Worm (Caenorhabditis elegans) whole organism, midembryonic: ENCODE data around the gene col-165.

Source experiments
- cog-1 ChIP-seq: sonication (generic microtip); optimal IDR thresholded peaks from 2 replicates; lab custom pipeline; 2016; ENCODE audit warnings: missing genetic modification characterization, missing compliant biosample characterization
- klf-2 ChIP-seq: fragments of 200-800 bp; sonication (Bioruptor generic); conservative IDR thresholded peaks from 2 replicates; pipeline ENCODE4 v1.3.6; 2022; ENCODE audit warnings: missing genetic modification reagents, missing genetic modification characterization, missing compliant biosample characterization
- ref-1 ChIP-seq: fragments of 200-800 bp; sonication (Bioruptor generic); conservative IDR thresholded peaks from 2 replicates; pipeline ENCODE4 v1.3.6; 2022; ENCODE audit warnings: missing genetic modification reagents, missing genetic modification characterization, missing compliant biosample characterization
- tab-1 ChIP-seq: fragments of 200-800 bp; sonication (Bioruptor generic); IDR thresholded peaks from 2 replicates; pipeline ENCODE4 v1.3.6; 2022; ENCODE audit warnings: missing genetic modification characterization, missing compliant biosample characterization
- ztf-23 ChIP-seq: fragments of 200-800 bp; sonication (Bioruptor generic); IDR thresholded peaks from 2 replicates; pipeline ENCODE4 v1.3.6; 2022; ENCODE audit warnings: missing genetic modification reagents, missing genetic modification characterization, missing compliant biosample characterization

ce11 chrX:4370756-4371155 is 17.3 kb downstream of the col-165 start, which contains the start of gene R160.5:
- TF ChIP-seq klf-2 (GFP tag; lab: Robert Waterston, UW) (no peak), cog-1 (tag; lab: Kevin White, UChicago) (no peak), ref-1 (GFP tag; lab: Robert Waterston, UW) (no peak), ztf-23 (no peak), tab-1 (no peak)
